Worm (Caenorhabditis elegans) whole organism, L4 larva: ENCODE data around the gene F28H7.3.

Experiments used
- F37D6.2 ChIP-seq: sonication (generic microtip); optimal IDR thresholded peaks from 2 replicates; lab custom pipeline; 2016; ENCODE audit warnings: mild to moderate bottlenecking, missing genetic modification characterization, missing compliant biosample characterization
- R02D3.7 ChIP-seq: fragments of 150-350 bp; sonication (generic microtip); optimal IDR thresholded peaks from 3 replicates; lab custom pipeline; 2014; ENCODE audit warnings: missing biosample characterization, missing genetic modification characterization
- T26A8.4 ChIP-seq: fragments of 200-800 bp; sonication (Bioruptor generic); IDR thresholded peaks from 2 replicates; pipeline ENCODE4 v1.3.6; 2022; ENCODE audit warnings: missing genetic modification characterization, missing compliant biosample characterization
- Y105C5A.15 ChIP-seq: fragments of 200-800 bp; sonication (Bioruptor generic); IDR thresholded peaks from 2 replicates; pipeline ENCODE4 v1.3.6; 2022; ENCODE audit warnings: missing genetic modification characterization, missing compliant biosample characterization
- Y5F2A.4 ChIP-seq: fragments of 200-800 bp; sonication (Bioruptor generic); optimal IDR thresholded peaks from 2 replicates; lab custom pipeline; 2018; ENCODE audit warnings: mild to moderate bottlenecking, missing genetic modification characterization, missing compliant biosample characterization
- aha-1 ChIP-seq: fragments of 150-350 bp; peaks from one replicate; lab custom pipeline; 2014; ENCODE audit warnings: missing biosample characterization, missing genetic modification characterization
- aly-2 ChIP-seq: sonication (generic microtip); optimal IDR thresholded peaks from 2 replicates; lab custom pipeline; 2018; ENCODE audit warnings: missing biosample characterization, missing genetic modification characterization
- arid-1 ChIP-seq: fragments of 200-800 bp; sonication (Bioruptor generic); conservative IDR thresholded peaks from 2 replicates; pipeline ENCODE4 v1.3.6; 2022; ENCODE audit warnings: missing genetic modification reagents, missing genetic modification characterization, missing compliant biosample characterization
- attf-4 ChIP-seq: sonication (generic microtip); optimal IDR thresholded peaks from 3 replicates; lab custom pipeline; 2017; ENCODE audit warnings: missing biosample characterization, missing genetic modification characterization
- ceh-20 ChIP-seq: fragments of 200-800 bp; sonication (Bioruptor generic); IDR thresholded peaks from 2 replicates; pipeline ENCODE4 v1.3.6; 2022; ENCODE audit warnings: missing genetic modification reagents, missing genetic modification characterization, missing compliant biosample characterization
- ceh-62 ChIP-seq: sonication (generic microtip); optimal IDR thresholded peaks from 2 replicates; lab custom pipeline; 2017; ENCODE audit warnings: missing biosample characterization, missing genetic modification characterization
- dmd-6 ChIP-seq: fragments of 200-800 bp; sonication (Bioruptor generic); IDR thresholded peaks from 2 replicates; pipeline ENCODE4 v1.3.6; 2022; ENCODE audit warnings: missing genetic modification reagents, missing genetic modification characterization, missing compliant biosample characterization
- dmd-9 ChIP-seq: fragments of 200-800 bp; sonication (Bioruptor generic); IDR thresholded peaks from 2 replicates; pipeline ENCODE4 v1.3.6; 2022; ENCODE audit warnings: missing genetic modification reagents, missing genetic modification characterization, missing compliant biosample characterization
- dpl-1 ChIP-seq: fragments of 150-350 bp; optimal IDR thresholded peaks from 2 replicates; lab custom pipeline; 2014; ENCODE audit warnings: missing biosample characterization, missing genetic modification reagents, missing genetic modification characterization
- duxl-1 ChIP-seq: sonication (generic microtip); optimal IDR thresholded peaks from 2 replicates; lab custom pipeline; 2016; ENCODE audit warnings: mild to moderate bottlenecking, missing genetic modification characterization, moderate library complexity, missing compliant biosample characterization; ENCODE audit not compliant: poor library complexity
- dve-1 ChIP-seq: sonication (generic microtip); optimal IDR thresholded peaks from 2 replicates; lab custom pipeline; 2017; ENCODE audit warnings: antibody characterized with exemption, mild to moderate bottlenecking, missing genetic modification characterization, missing compliant biosample characterization; ENCODE audit not compliant: insufficient read depth
- fkh-10 ChIP-seq: fragments of 150-350 bp; optimal IDR thresholded peaks from 2 replicates; lab custom pipeline; 2014; ENCODE audit warnings: missing biosample characterization, missing genetic modification reagents, missing genetic modification characterization
- fos-1 ChIP-seq: fragments of 150-350 bp; optimal IDR thresholded peaks from 2 replicates; lab custom pipeline; 2014; ENCODE audit warnings: missing biosample characterization, missing genetic modification characterization
- hlh-11 ChIP-seq: fragments of 200-800 bp; sonication (Bioruptor generic); optimal IDR thresholded peaks from 2 replicates; lab custom pipeline; 2018; ENCODE audit warnings: mild to moderate bottlenecking, missing genetic modification characterization, missing compliant biosample characterization
- lim-7 ChIP-seq: fragments of 200-800 bp; sonication (Bioruptor generic); IDR thresholded peaks from 2 replicates; pipeline ENCODE4 v1.3.6; 2022; ENCODE audit warnings: missing genetic modification characterization, missing compliant biosample characterization
- lin-1 ChIP-seq: fragments of 200-800 bp; sonication (Bioruptor generic); IDR thresholded peaks from 2 replicates; pipeline ENCODE4 v1.3.6; 2022; ENCODE audit warnings: missing genetic modification reagents, missing genetic modification characterization, missing compliant biosample characterization
- lin-38 ChIP-seq: fragments of 200-800 bp; sonication (Bioruptor generic); IDR thresholded peaks from 2 replicates; pipeline ENCODE4 v1.3.6; 2022; ENCODE audit warnings: missing genetic modification reagents, missing genetic modification characterization, missing compliant biosample characterization
- lir-3 ChIP-seq: sonication (generic microtip); optimal IDR thresholded peaks from 2 replicates; lab custom pipeline; 2016; ENCODE audit warnings: mild to moderate bottlenecking, missing genetic modification characterization, missing compliant biosample characterization
- mdl-1 ChIP-seq, 2 experiments: fragments of 150-350 bp in 1 of 2; sonication (generic microtip) in 1 of 2; optimal IDR thresholded peaks; 2 replicates each; lab custom pipeline; 2014 to 2017; ENCODE audit warnings: missing biosample characterization in 2 of 2, missing genetic modification characterization in 2 of 2
- mxl-3 ChIP-seq: fragments of 200-800 bp; sonication (Bioruptor generic); optimal IDR thresholded peaks from 2 replicates; lab custom pipeline; 2018; ENCODE audit warnings: mild to moderate bottlenecking, missing genetic modification characterization, missing compliant biosample characterization
- nhr-102 ChIP-seq: sonication (generic microtip); optimal IDR thresholded peaks from 2 replicates; lab custom pipeline; 2016; ENCODE audit warnings: mild to moderate bottlenecking, missing genetic modification characterization, moderate library complexity, missing compliant biosample characterization
- nhr-25 ChIP-seq: sonication (generic microtip); optimal IDR thresholded peaks from 2 replicates; lab custom pipeline; 2017; ENCODE audit warnings: missing genetic modification characterization, mild to moderate bottlenecking, missing compliant biosample characterization, antibody characterized with exemption, moderate library complexity, borderline replicate concordance; ENCODE audit not compliant: insufficient read depth
- nhr-41 ChIP-seq: fragments of 200-800 bp; sonication (Bioruptor generic); IDR thresholded peaks from 2 replicates; pipeline ENCODE4 v1.3.6; 2022; ENCODE audit warnings: missing genetic modification reagents, missing genetic modification characterization, missing compliant biosample characterization
- nhr-48 ChIP-seq: sonication (generic microtip); optimal IDR thresholded peaks from 2 replicates; lab custom pipeline; 2016; ENCODE audit warnings: mild to moderate bottlenecking, missing genetic modification characterization, missing compliant biosample characterization
- nhr-6 ChIP-seq: fragments of 150-350 bp; optimal IDR thresholded peaks from 2 replicates; lab custom pipeline; 2014; ENCODE audit warnings: missing biosample characterization, missing genetic modification characterization
- nhr-76 ChIP-seq: fragments of 150-350 bp; optimal IDR thresholded peaks from 2 replicates; lab custom pipeline; 2014; ENCODE audit warnings: missing biosample characterization, missing genetic modification characterization
- pha-4 ChIP-seq, 2 experiments: fragments of 150-350 bp in 1 of 2; fragments of 200-800 bp in 1 of 2; sonication (Bioruptor generic) in 1 of 2; IDR thresholded peaks in 1 of 2; optimal IDR thresholded peaks in 1 of 2; 2 replicates each; pipeline versions ENCODE4 v1.3.6 to Lab custom; 2014 to 2022; ENCODE audit warnings: missing genetic modification characterization in 2 of 2, missing genetic modification reagents in 2 of 2, missing biosample characterization in 1 of 2, missing compliant biosample characterization in 1 of 2
- pqm-1 ChIP-seq: sonication (generic microtip); optimal IDR thresholded peaks from 2 replicates; lab custom pipeline; 2017; ENCODE audit warnings: missing biosample characterization, missing genetic modification characterization
- rbr-2 ChIP-seq: sonication (generic microtip); optimal IDR thresholded peaks from 2 replicates; lab custom pipeline; 2016; ENCODE audit warnings: missing genotype, missing genetic modification characterization, missing compliant biosample characterization
- saeg-2 ChIP-seq: fragments of 200-800 bp; sonication (Bioruptor generic); IDR thresholded peaks from 2 replicates; pipeline ENCODE4 v1.3.6; 2022; ENCODE audit warnings: missing genetic modification reagents, missing genetic modification characterization, missing compliant biosample characterization
- set-16 ChIP-seq: fragments of 200-800 bp; sonication (Bioruptor generic); IDR thresholded peaks from 2 replicates; pipeline ENCODE4 v1.3.6; 2022; ENCODE audit warnings: missing genetic modification reagents, missing genetic modification characterization, missing compliant biosample characterization
- skn-1 ChIP-seq: fragments of 150-350 bp; optimal IDR thresholded peaks from 2 replicates; lab custom pipeline; 2014; ENCODE audit warnings: missing biosample characterization, missing genetic modification characterization
- snpc-1.2 ChIP-seq: fragments of 200-800 bp; sonication (Bioruptor generic); IDR thresholded peaks from 2 replicates; pipeline ENCODE4 v1.3.6; 2022; ENCODE audit warnings: missing genetic modification reagents, missing genetic modification characterization, missing compliant biosample characterization
- snpc-4 ChIP-seq: fragments of 150-350 bp; optimal IDR thresholded peaks from 2 replicates; lab custom pipeline; 2014; ENCODE audit warnings: missing biosample characterization, missing genetic modification characterization
- spr-3 ChIP-seq: fragments of 200-800 bp; sonication (Bioruptor generic); optimal IDR thresholded peaks from 2 replicates; lab custom pipeline; 2018; ENCODE audit warnings: mild to moderate bottlenecking, missing genetic modification characterization, missing compliant biosample characterization
- zip-11 ChIP-seq: fragments of 200-800 bp; sonication (Bioruptor generic); IDR thresholded peaks from 2 replicates; pipeline ENCODE4 v1.3.6; 2022; ENCODE audit warnings: missing genetic modification characterization, missing compliant biosample characterization
- zip-2 ChIP-seq: fragments of 150-350 bp; optimal IDR thresholded peaks from 2 replicates; lab custom pipeline; 2014; ENCODE audit warnings: missing biosample characterization, missing genetic modification characterization
- ztf-11 ChIP-seq: fragments of 150-350 bp; optimal IDR thresholded peaks from 2 replicates; lab custom pipeline; 2014; ENCODE audit warnings: missing biosample characterization, missing genetic modification characterization

Gene F28H7.3

ce11 chrV:10747263-10747951 lies 3.2 kb downstream of the F28H7.3 start, which contains the start of the genes selt-1.2 and F28H7.2:
Gene selt-1.2, minus strand, starts transcription at chrV:10747363.
Gene F28H7.2, plus strand, starts transcription at chrV:10747901.
- no peak for TF ChIP-seq lim-7 (GFP tag; lab: Robert Waterston, UW)
- TF ChIP-seq arid-1 (GFP tag; lab: Robert Waterston, UW) = no peak
- no peak for TF ChIP-seq F37D6.2 (tag; lab: Kevin White, UChicago)
- no peak for TF ChIP-seq lin-1
- TF ChIP-seq nhr-48 (tag; lab: Kevin White, UChicago) = no peak
- no peak for TF ChIP-seq pha-4 (GFP tag; IDR thresholded peaks at IDR 0.05; lab: Robert Waterston, UW)
- no peak for TF ChIP-seq pha-4 (tag; optimal IDR thresholded peaks at IDR 0.05; lab: Kevin White, UChicago)
- TF ChIP-seq set-16 (GFP tag; lab: Robert Waterston, UW) = no peak

ce11 chrV:10745034-10745433 lies 5.6 kb downstream of the F28H7.3 start, which contains the start of gene srj-21:
Gene srj-21, plus strand, starts transcription at chrV:10745334.
- TF ChIP-seq nhr-25 (tag; lab: Kevin White, UChicago) (no peak), aly-2 (tag; lab: Kevin White, UChicago) (no peak), nhr-76 (tag; lab: Kevin White, UChicago) (no peak), zip-11 (no peak), dmd-6 (GFP tag; lab: Robert Waterston, UW) (no peak), snpc-1.2 (no peak), aha-1 (tag; lab: Kevin White, UChicago) (no peak), R02D3.7 (tag; lab: Kevin White, UChicago) (no peak), dpl-1 (no peak), arid-1 (GFP tag; lab: Robert Waterston, UW) (no peak), lir-3 (no peak)

ce11 chrV:10743649-10744048 lies 6.9 kb downstream of the F28H7.3 start, which contains the start of gene srj-22:
Gene srj-22, minus strand, starts transcription at chrV:10743749.
- TF ChIP-seq skn-1 (tag; lab: Kevin White, UChicago) (no peak), T26A8.4 (GFP tag; lab: Robert Waterston, UW) (no peak), pqm-1 (tag; lab: Kevin White, UChicago) (no peak), fkh-10 (GFP tag; lab: Kevin White, UChicago) (no peak), nhr-48 (tag; lab: Kevin White, UChicago) (no peak), zip-2 (tag; lab: Kevin White, UChicago) (no peak), aly-2 (tag; lab: Kevin White, UChicago) (no peak), saeg-2 (no peak), duxl-1 (no peak), snpc-4 (no peak), mdl-1 (tag; optimal IDR thresholded peaks at IDR 0.05; lab: Kevin White, UChicago) (no peak), ceh-62 (tag; lab: Kevin White, UChicago) (no peak), nhr-41 (GFP tag; lab: Robert Waterston, UW) (no peak)

ce11 chrV:10741357-10741756 lies 9.2 kb downstream of the F28H7.3 start, which contains the start of gene ZC302.3:
Gene ZC302.3, minus strand, starts transcription at chrV:10741457.
- TF ChIP-seq T26A8.4 (GFP tag; lab: Robert Waterston, UW) = no peak
- no peak for TF ChIP-seq fos-1 (tag; lab: Kevin White, UChicago)
- TF ChIP-seq pha-4 (GFP tag; IDR thresholded peaks at IDR 0.05; lab: Robert Waterston, UW) = no peak
- TF ChIP-seq pha-4 (tag; optimal IDR thresholded peaks at IDR 0.05; lab: Kevin White, UChicago) = no peak
- TF ChIP-seq Y105C5A.15 (GFP tag; lab: Robert Waterston, UW) = no peak
- TF ChIP-seq rbr-2 (tag; lab: Kevin White, UChicago) = no peak

ce11 chrV:10736756-10737155 lies 13.8 kb downstream of the F28H7.3 start, which contains the start of the genes mre-11 and wdr-5.3:
Gene mre-11, minus strand, starts transcription at chrV:10736868.
Gene wdr-5.3, plus strand, starts transcription at chrV:10737116.
- TF ChIP-seq dve-1 (no peak), hlh-11 (tag; lab: Kevin White, UChicago) (peak; percentile 42), mxl-3 (peak; percentile 4), aha-1 (tag; lab: Kevin White, UChicago) (peak; percentile 52), ztf-11 (no peak), lin-38 (GFP tag; lab: Robert Waterston, UW) (no peak), nhr-102 (tag; lab: Kevin White, UChicago) (no peak), ceh-20 (GFP tag; lab: Robert Waterston, UW) (no peak), skn-1 (tag; lab: Kevin White, UChicago) (no peak), Y5F2A.4 (GFP tag; lab: Kevin White, UChicago) (no peak), spr-3 (no peak), dmd-9 (0 out of 2 replicates have a peak, but pooled peaks have one; percentile 26), nhr-6 (peak; percentile 65), attf-4 (no peak)
